Worm (Caenorhabditis elegans) whole organism, L3 larva: ENCODE results near the gene C29F9.8.

Experiments used
- R02D3.7 ChIP-seq: fragments of 150-350 bp; optimal IDR thresholded peaks from 2 replicates; lab custom pipeline; 2014; ENCODE audit warnings: missing biosample characterization, missing genetic modification characterization
- ZK546.5 ChIP-seq: sonication (generic microtip); optimal IDR thresholded peaks from 2 replicates; lab custom pipeline; 2017; ENCODE audit warnings: missing biosample characterization, missing genetic modification characterization
- aly-2 ChIP-seq: fragments of 150-350 bp; optimal IDR thresholded peaks from 2 replicates; lab custom pipeline; 2014; ENCODE audit warnings: missing biosample characterization, missing genetic modification characterization
- ceh-28 ChIP-seq: fragments of 150-350 bp; optimal IDR thresholded peaks from 2 replicates; lab custom pipeline; 2014; ENCODE audit warnings: missing biosample characterization, missing genetic modification reagents, missing genetic modification characterization
- ceh-9 ChIP-seq: sonication (generic microtip); optimal IDR thresholded peaks from 2 replicates; lab custom pipeline; 2018; ENCODE audit warnings: missing biosample characterization, missing genetic modification characterization
- elt-1 ChIP-seq: fragments of 150-350 bp; optimal IDR thresholded peaks from 2 replicates; lab custom pipeline; 2014; ENCODE audit warnings: missing biosample characterization, missing genetic modification characterization
- eor-1 ChIP-seq, 2 experiments: fragments of 150-350 bp; optimal IDR thresholded peaks; 2 replicates each; lab custom pipeline; 2014 to 2018; ENCODE audit warnings: missing biosample characterization in 2 of 2, missing genetic modification characterization in 2 of 2
- fkh-10 ChIP-seq: sonication (generic microtip); optimal IDR thresholded peaks from 2 replicates; lab custom pipeline; 2017; ENCODE audit warnings: missing biosample characterization, missing genetic modification reagents, missing genetic modification characterization
- fkh-2 ChIP-seq: fragments of 150-350 bp; optimal IDR thresholded peaks from 2 replicates; lab custom pipeline; 2014; ENCODE audit warnings: missing biosample characterization, missing genetic modification reagents, missing genetic modification characterization
- jun-1 ChIP-seq: fragments of 150-350 bp; optimal IDR thresholded peaks from 2 replicates; lab custom pipeline; 2014; ENCODE audit warnings: missing biosample characterization, missing genetic modification reagents, missing genetic modification characterization
- lin-39 ChIP-seq: fragments of 150-350 bp; optimal IDR thresholded peaks from 2 replicates; lab custom pipeline; 2018; ENCODE audit warnings: missing biosample characterization, missing genetic modification reagents, missing genetic modification characterization
- lsy-12 ChIP-seq: sonication (generic microtip); optimal IDR thresholded peaks from 2 replicates; lab custom pipeline; 2016; ENCODE audit warnings: mild to moderate bottlenecking, missing genetic modification characterization, missing compliant biosample characterization
- mml-1 ChIP-seq: fragments of 150-350 bp; sonication (generic microtip); optimal IDR thresholded peaks from 3 replicates; lab custom pipeline; 2014; ENCODE audit warnings: missing biosample characterization, missing genetic modification characterization
- nfya-1 ChIP-seq: sonication (generic microtip); optimal IDR thresholded peaks from 2 replicates; lab custom pipeline; 2017; ENCODE audit warnings: missing genetic modification characterization, mild to moderate bottlenecking, missing compliant biosample characterization, antibody characterized with exemption, moderate library complexity; ENCODE audit not compliant: insufficient read depth
- nhr-12 ChIP-seq: fragments of 150-350 bp; optimal IDR thresholded peaks from 2 replicates; lab custom pipeline; 2014; ENCODE audit warnings: missing biosample characterization, missing genetic modification characterization
- nhr-237 ChIP-seq: fragments of 150-350 bp; optimal IDR thresholded peaks from 2 replicates; lab custom pipeline; 2014; ENCODE audit warnings: missing biosample characterization, missing genetic modification characterization
- nhr-25 ChIP-seq: sonication (generic microtip); optimal IDR thresholded peaks from 2 replicates; lab custom pipeline; 2017; ENCODE audit warnings: missing biosample characterization, missing genetic modification characterization
- nhr-43 ChIP-seq: sonication (generic microtip); optimal IDR thresholded peaks from 2 replicates; lab custom pipeline; 2016; ENCODE audit warnings: mild to moderate bottlenecking, missing genetic modification characterization, missing compliant biosample characterization; ENCODE audit not compliant: poor library complexity, severe bottlenecking
- nhr-76 ChIP-seq: fragments of 150-350 bp; sonication (generic microtip); optimal IDR thresholded peaks from 5 replicates; lab custom pipeline; 2014; ENCODE audit warnings: missing biosample characterization, missing genetic modification characterization
- nhr-77 ChIP-seq: fragments of 150-350 bp; optimal IDR thresholded peaks from 2 replicates; lab custom pipeline; 2014; ENCODE audit warnings: missing biosample characterization, missing genetic modification characterization
- pha-4 ChIP-seq: fragments of 150-350 bp; optimal IDR thresholded peaks from 2 replicates; lab custom pipeline; 2014; ENCODE audit warnings: missing biosample characterization, missing genetic modification reagents, missing genetic modification characterization
- pqm-1 ChIP-seq: fragments of 150-350 bp; optimal IDR thresholded peaks from 2 replicates; lab custom pipeline; 2017; ENCODE audit warnings: missing biosample characterization, missing genetic modification characterization, inconsistent platforms
- skn-1 ChIP-seq: fragments of 150-350 bp; optimal IDR thresholded peaks from 2 replicates; lab custom pipeline; 2014; ENCODE audit warnings: missing biosample characterization, missing genetic modification characterization
- snpc-4 ChIP-seq: fragments of 150-350 bp; optimal IDR thresholded peaks from 2 replicates; lab custom pipeline; 2014; ENCODE audit warnings: missing biosample characterization, missing genetic modification characterization
- tbx-2 ChIP-seq: sonication (generic microtip); optimal IDR thresholded peaks from 2 replicates; lab custom pipeline; 2016; ENCODE audit warnings: mild to moderate bottlenecking, missing genetic modification characterization, missing compliant biosample characterization
- unc-39 ChIP-seq: sonication (generic microtip); optimal IDR thresholded peaks from 4 replicates; lab custom pipeline; 2017; ENCODE audit warnings: missing biosample characterization, missing genetic modification characterization
- ztf-4 ChIP-seq: fragments of 150-350 bp; optimal IDR thresholded peaks from 2 replicates; lab custom pipeline; 2014; ENCODE audit warnings: missing biosample characterization, missing genetic modification characterization

The C29F9.8 gene

ce11 chrIII:49064-49463 lies 47.9 kb downstream of the C29F9.8 start:
- TF ChIP-seq aly-2 (tag; lab: Kevin White, UChicago) (no peak), lsy-12 (tag; lab: Kevin White, UChicago) (no peak), lin-39 (no peak), ztf-4 (tag; lab: Kevin White, UChicago) (no peak), pqm-1 (tag; lab: Kevin White, UChicago) (no peak), nhr-76 (tag; lab: Kevin White, UChicago) (no peak), fkh-2 (no peak), ceh-28 (no peak), eor-1 (tag; optimal IDR thresholded peaks at IDR 0.05; lab: Kevin White, UChicago) (no peak), nhr-77 (no peak), skn-1 (tag; lab: Kevin White, UChicago) (no peak), nhr-25 (tag; lab: Kevin White, UChicago) (no peak), snpc-4 (tag; lab: Kevin White, UChicago) (no peak), elt-1 (no peak), ZK546.5 (tag; lab: Kevin White, UChicago) (no peak), R02D3.7 (no peak), nhr-237 (tag; lab: Kevin White, UChicago) (no peak), nfya-1 (tag; lab: Kevin White, UChicago) (no peak)

- TF ChIP-seq mml-1 (tag; lab: Kevin White, UChicago), result no peak
- no peak for TF ChIP-seq fkh-10
- no peak for TF ChIP-seq ceh-28
- TF ChIP-seq nhr-12 (tag; lab: Kevin White, UChicago), result no peak
- TF ChIP-seq nhr-237 (tag; lab: Kevin White, UChicago), result no peak
- TF ChIP-seq aly-2 (tag; lab: Kevin White, UChicago), result no peak
- TF ChIP-seq ceh-9 (tag; lab: Kevin White, UChicago), result no peak
- TF ChIP-seq nhr-43 (tag; lab: Kevin White, UChicago), result no peak
- TF ChIP-seq tbx-2 (tag; lab: Kevin White, UChicago), result no peak
- TF ChIP-seq pha-4 (tag; lab: Kevin White, UChicago), result no peak
- TF ChIP-seq lin-39, result no peak
- TF ChIP-seq jun-1 (tag; lab: Kevin White, UChicago), result no peak
- no peak for TF ChIP-seq unc-39 (tag; lab: Kevin White, UChicago)
Observed at ce11 chrIII:48329-48728, 48.6 kb downstream of the C29F9.8 start.
